Worm (Caenorhabditis elegans) whole organism, mixed stage, embryonic: ENCODE measurements around the gene sqst-4.

Experiments
- ceh-39 ChIP-seq: fragments of 150-350 bp; optimal IDR thresholded peaks from 2 replicates; lab custom pipeline; 2014; ENCODE audit warnings: missing biosample characterization, missing genetic modification characterization
- mab-5 ChIP-seq: fragments of 150-350 bp; optimal IDR thresholded peaks from 2 replicates; lab custom pipeline; 2014; ENCODE audit warnings: missing biosample characterization, missing genetic modification characterization
- nhr-76 ChIP-seq: sonication (generic microtip); optimal IDR thresholded peaks from 2 replicates; lab custom pipeline; 2017; ENCODE audit warnings: missing biosample characterization, missing genetic modification characterization
- pha-4 ChIP-seq: fragments of 150-350 bp; optimal IDR thresholded peaks from 2 replicates; lab custom pipeline; 2018; ENCODE audit warnings: missing biosample characterization, missing genetic modification reagents, missing genetic modification characterization

- TF ChIP-seq nhr-76 (tag; lab: Kevin White, UChicago) (no peak), ceh-39 (tag; lab: Kevin White, UChicago) (no peak), mab-5 (tag; lab: Kevin White, UChicago) (no peak), pha-4 (no peak)
These were observed 28.9 kb upstream of the sqst-4 start for ce11 chrV:16459377-16459776.
